Worm (Caenorhabditis elegans): ENCODE results near the gene F41E6.8.
A peak's percentile ranks its signal among the peaks of the same experiment; 100 is the strongest.

The F41E6.8 gene

DNA sequence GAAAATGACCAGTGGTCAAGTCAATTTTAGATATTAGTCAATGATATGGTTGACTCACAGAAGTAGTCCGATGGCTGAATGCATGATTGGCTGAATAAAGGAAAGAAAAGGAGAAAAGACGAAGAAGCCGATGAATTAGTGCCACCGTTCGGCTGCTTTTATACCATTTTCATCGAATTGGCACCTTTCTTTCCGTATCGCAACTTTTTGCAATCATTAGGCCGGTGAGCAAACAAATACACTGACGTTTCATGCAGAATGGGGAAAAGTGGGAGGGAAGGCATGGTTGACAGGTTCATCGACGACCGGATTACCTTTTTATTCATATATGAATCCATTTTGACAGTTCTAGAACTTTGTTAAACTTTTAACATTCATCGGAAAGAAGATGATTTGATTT lies 19.9 kb upstream of the F41E6.8 start, which contains the start of gene idpc-2:
Gene idpc-2, minus strand, starts transcription at position 101 of the 400 bp plus-strand sequence.
- no peak for TF ChIP-seq hnd-1 (tag; optimal IDR thresholded peaks at IDR 0.05)
- TF ChIP-seq ama-1 (optimal IDR thresholded peaks at IDR 0.05) = no peak
- TF ChIP-seq hmbx-1 (tag; optimal IDR thresholded peaks at IDR 0.05) = no peak
- TF ChIP-seq B0310.2 (tag; optimal IDR thresholded peaks at IDR 0.05) = no peak
- no peak for TF ChIP-seq scrt-1 (GFP tag; IDR thresholded peaks at IDR 0.05)
- no peak for TF ChIP-seq hmg-4 (GFP tag; optimal IDR thresholded peaks at IDR 0.05)
- TF ChIP-seq ceh-13 (GFP tag; optimal IDR thresholded peaks at IDR 0.05) = no peak
- TF ChIP-seq tra-4 (tag; optimal IDR thresholded peaks at IDR 0.05) = no peak
- no peak for TF ChIP-seq pes-1 (GFP tag; IDR thresholded peaks at IDR 0.05)
- TF ChIP-seq tbx-11 (GFP tag; IDR thresholded peaks at IDR 0.05) = no peak

DNA sequence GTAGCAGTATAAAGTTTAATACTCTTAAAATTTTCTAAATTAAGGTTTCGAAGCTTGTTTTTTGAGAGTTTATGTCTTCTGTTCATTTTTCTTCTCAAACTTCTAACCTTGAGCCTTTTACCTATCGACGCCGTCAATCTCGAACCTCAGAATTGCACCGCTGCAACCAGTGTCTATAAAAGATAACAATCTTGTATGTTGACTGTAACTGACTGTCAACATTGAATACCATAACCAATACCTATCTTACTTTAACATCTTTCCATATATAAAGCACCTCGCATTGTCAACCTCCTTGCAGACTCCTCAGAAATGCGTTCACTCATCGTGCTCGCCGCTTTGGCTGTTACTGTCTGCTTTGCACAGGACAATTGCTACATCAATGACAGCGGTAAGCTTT lies 17.4 kb upstream of the F41E6.8 start, which contains the start of gene grd-5:
Gene grd-5, plus strand, starts transcription at position 295 of the 400 bp plus-strand sequence.
- TF ChIP-seq aly-1 (tag; optimal IDR thresholded peaks at IDR 0.05) = no peak
- no peak for TF ChIP-seq F13C5.2 (tag; optimal IDR thresholded peaks at IDR 0.05)
- no peak for TF ChIP-seq tbx-37 (GFP tag; conservative IDR thresholded peaks at IDR 0.05)
- TF ChIP-seq ceh-36 (tag; optimal IDR thresholded peaks at IDR 0.05) = no peak
- TF ChIP-seq ets-7 (tag; optimal IDR thresholded peaks at IDR 0.05) = no peak
- no peak for TF ChIP-seq hmg-4 (GFP tag; optimal IDR thresholded peaks at IDR 0.05)
- TF ChIP-seq pes-1 (GFP tag; IDR thresholded peaks at IDR 0.05) = no peak
- no peak for TF ChIP-seq hmbx-1 (tag; optimal IDR thresholded peaks at IDR 0.05)
- TF ChIP-seq B0310.2 (tag; optimal IDR thresholded peaks at IDR 0.05) = no peak
- TF ChIP-seq scrt-1 (GFP tag; IDR thresholded peaks at IDR 0.05) = no peak
- TF ChIP-seq hnd-1 (tag; optimal IDR thresholded peaks at IDR 0.05) = no peak
- no peak for TF ChIP-seq sea-1 (GFP tag; conservative IDR thresholded peaks at IDR 0.05)
- no peak for TF ChIP-seq tra-4 (tag; optimal IDR thresholded peaks at IDR 0.05)
- TF ChIP-seq flt-1 (GFP tag; IDR thresholded peaks at IDR 0.05) = no peak
- TF ChIP-seq ceh-13 (GFP tag; optimal IDR thresholded peaks at IDR 0.05) = no peak
- no peak for TF ChIP-seq tbx-11 (GFP tag; IDR thresholded peaks at IDR 0.05)
- no peak for TF ChIP-seq ama-1 (optimal IDR thresholded peaks at IDR 0.05)

DNA sequence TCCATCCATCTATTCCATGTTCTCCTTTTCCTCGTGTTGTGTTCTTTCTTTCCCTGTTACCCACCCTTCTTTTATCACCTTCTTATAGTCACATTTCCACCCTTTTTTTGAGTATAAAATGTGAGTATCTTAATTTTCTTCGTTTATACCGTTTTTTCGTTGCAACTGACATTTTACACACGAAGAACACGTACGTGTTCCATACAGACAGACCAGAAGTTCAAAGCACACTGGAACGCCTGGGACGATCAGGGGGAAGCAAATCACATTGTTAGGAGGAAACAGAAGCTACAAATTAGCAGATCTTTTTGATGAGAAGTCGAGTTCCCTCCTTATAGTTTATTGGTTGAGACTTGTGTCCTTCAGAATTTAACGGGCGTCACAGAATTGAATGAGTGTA lies 14.4 kb upstream of the F41E6.8 start:
- TF ChIP-seq tra-4 (tag; optimal IDR thresholded peaks at IDR 0.05) = no peak
- TF ChIP-seq scrt-1 (GFP tag; IDR thresholded peaks at IDR 0.05) = no peak
- TF ChIP-seq hmg-4 (GFP tag; optimal IDR thresholded peaks at IDR 0.05) = no peak
- no peak for TF ChIP-seq ceh-13 (GFP tag; optimal IDR thresholded peaks at IDR 0.05)
- TF ChIP-seq ets-7 (tag; optimal IDR thresholded peaks at IDR 0.05) = no peak
- no peak for TF ChIP-seq hmbx-1 (tag; optimal IDR thresholded peaks at IDR 0.05)
- TF ChIP-seq ama-1 (optimal IDR thresholded peaks at IDR 0.05) = no peak
- no peak for TF ChIP-seq tbx-11 (GFP tag; IDR thresholded peaks at IDR 0.05)
- no peak for TF ChIP-seq B0310.2 (tag; optimal IDR thresholded peaks at IDR 0.05)
- no peak for TF ChIP-seq sea-1 (GFP tag; conservative IDR thresholded peaks at IDR 0.05)
- no peak for TF ChIP-seq ceh-36 (tag; optimal IDR thresholded peaks at IDR 0.05)
- TF ChIP-seq hnd-1 (tag; optimal IDR thresholded peaks at IDR 0.05) = no peak

DNA sequence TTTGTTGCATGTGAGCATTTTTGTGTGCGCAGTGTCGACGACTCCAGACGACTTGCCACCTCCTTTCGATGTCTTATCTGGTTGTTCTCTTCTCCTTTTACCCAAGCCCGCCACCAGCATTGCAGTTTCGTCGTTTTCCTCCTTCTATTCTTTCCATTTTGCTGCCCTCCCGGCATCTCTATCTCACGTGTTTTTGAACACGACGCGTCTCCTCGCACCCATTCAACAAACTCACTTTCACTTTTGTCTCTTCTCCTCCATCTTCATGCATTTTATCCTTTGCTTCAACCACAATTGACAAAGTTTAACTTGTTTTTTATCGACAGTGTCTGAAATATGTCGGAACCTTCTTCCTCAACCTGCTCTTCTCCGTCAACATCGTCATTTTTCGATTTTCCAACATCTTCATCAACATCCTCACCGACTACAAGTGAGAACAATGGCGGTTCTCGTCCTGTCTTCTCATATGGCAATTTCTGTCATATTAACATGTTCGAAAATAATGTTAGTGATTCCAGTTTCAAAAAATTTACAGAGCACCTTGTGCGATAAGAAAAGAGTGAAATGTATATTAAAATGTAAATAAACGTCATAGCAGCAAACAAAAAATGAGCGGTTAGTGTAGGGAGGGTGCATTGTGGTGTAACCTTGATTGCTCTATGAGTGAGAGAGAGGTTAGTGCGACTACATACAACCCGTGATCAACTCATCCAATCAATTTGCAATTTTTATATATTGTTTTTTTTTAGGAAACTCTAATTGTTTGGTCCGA lies 9.5 kb upstream of the F41E6.8 start, which contains the start of gene fip-4:
Gene fip-4, minus strand, starts transcription at position 636 of the 772 bp plus-strand sequence.
- TF ChIP-seq F13C5.2 (tag; optimal IDR thresholded peaks at IDR 0.05) (no peak), hnd-1 (tag; optimal IDR thresholded peaks at IDR 0.05) (no peak), ama-1 (optimal IDR thresholded peaks at IDR 0.05) (no peak), scrt-1 (GFP tag; IDR thresholded peaks at IDR 0.05) (no peak), ets-7 (tag; optimal IDR thresholded peaks at IDR 0.05) (no peak), aly-1 (tag; optimal IDR thresholded peaks at IDR 0.05) (no peak), ceh-13 (GFP tag; optimal IDR thresholded peaks at IDR 0.05) (no peak), flt-1 (GFP tag; IDR thresholded peaks at IDR 0.05) (no peak), tbx-11 (GFP tag; IDR thresholded peaks at IDR 0.05) (no peak)

DNA sequence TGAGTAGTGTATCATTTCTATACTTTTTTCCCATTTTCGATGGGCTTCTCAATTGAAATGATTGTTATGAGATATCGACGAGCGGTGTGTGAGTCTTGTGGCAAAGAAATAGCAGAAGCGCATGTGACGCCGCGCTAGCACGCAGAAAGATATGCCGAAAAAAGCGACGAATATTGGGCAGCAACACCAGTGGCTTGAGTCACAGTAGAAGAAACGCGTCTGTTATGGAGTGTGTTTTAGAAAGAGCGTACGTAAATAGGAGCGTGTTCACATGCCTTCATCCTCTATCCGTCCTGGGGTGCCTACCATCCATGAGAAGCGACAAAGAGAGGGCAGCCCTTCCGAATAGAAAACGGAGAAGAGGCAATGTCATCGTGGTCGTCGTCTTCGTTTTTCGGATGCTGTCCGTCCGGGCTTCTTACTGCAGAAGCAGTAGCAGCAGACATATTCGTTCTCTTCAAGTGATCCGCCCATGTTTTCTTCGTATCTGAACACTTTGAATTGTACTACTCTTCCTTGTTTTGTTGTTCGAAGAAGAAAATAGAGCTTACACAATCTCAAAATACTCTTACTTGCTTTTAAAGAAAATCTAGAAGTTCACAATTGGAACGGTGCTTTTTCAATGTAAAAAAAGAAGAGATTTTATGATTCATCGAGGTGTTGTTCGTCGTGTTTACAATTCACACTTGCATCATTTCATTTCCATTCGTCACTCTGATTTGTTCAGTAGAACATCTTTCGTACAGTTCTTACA lies 8.6 kb upstream of the F41E6.8 start:
- peak; percentile 28 for TF ChIP-seq B0310.2 (tag; optimal IDR thresholded peaks at IDR 0.05)
- TF ChIP-seq aly-1 (tag; optimal IDR thresholded peaks at IDR 0.05) = peak; percentile 18
- TF ChIP-seq ceh-36 (tag; optimal IDR thresholded peaks at IDR 0.05) = no peak

DNA sequence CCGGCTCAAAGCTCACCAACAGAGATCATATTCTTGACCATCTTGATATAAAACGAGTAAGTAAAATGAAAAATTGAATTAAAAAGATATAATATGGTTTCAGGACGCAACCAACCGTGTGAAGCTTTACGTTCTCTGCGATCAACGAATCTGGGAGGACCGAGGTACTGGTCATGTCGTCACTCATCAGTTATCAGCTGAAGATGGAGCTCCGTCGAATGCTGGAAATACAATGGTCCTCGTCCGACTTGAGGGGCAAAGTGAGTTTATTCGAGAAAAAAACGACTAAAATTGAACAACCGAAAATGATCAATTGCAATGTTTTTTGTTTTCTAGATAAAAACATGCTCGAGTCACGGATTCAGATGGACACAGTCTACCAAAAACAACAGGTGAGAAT lies 7.2 kb upstream of the F41E6.8 start:
- TF ChIP-seq B0310.2 (tag; optimal IDR thresholded peaks at IDR 0.05) (no peak), flt-1 (GFP tag; IDR thresholded peaks at IDR 0.05) (no peak), aly-1 (tag; optimal IDR thresholded peaks at IDR 0.05) (no peak), sea-1 (GFP tag; conservative IDR thresholded peaks at IDR 0.05) (no peak), F13C5.2 (tag; optimal IDR thresholded peaks at IDR 0.05) (no peak), pes-1 (GFP tag; IDR thresholded peaks at IDR 0.05) (no peak), tbx-11 (GFP tag; IDR thresholded peaks at IDR 0.05) (no peak), scrt-1 (GFP tag; IDR thresholded peaks at IDR 0.05) (no peak), hmg-4 (GFP tag; optimal IDR thresholded peaks at IDR 0.05) (no peak)

DNA sequence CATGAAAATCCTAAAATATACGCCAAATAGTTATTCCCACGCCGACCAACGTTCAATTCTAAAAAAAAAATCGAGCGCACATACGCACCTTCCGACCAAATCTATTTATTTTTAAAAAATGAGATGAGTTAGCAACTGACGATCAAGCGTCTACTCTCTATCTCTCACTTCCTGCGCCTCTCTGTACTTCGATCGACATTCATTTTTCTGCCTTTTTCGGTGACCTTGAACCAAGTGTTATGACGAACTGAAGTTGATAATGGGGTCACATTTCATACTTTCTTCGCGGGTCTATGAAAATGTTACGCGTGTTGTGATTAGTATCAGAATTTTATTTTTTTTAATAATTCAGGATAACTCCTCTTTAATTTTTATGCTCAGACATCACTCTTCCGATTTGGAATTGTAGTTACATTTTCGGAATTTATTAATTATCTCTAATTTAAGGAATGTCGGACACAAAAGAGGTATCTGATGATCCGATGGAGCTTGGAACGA lies 6.1 kb upstream of the F41E6.8 start, which contains the start of gene smk-1:
Gene smk-1, plus strand, starts transcription at position 448 of the 498 bp plus-strand sequence.
- no peak for TF ChIP-seq ama-1 (optimal IDR thresholded peaks at IDR 0.05)
- TF ChIP-seq flt-1 (GFP tag; IDR thresholded peaks at IDR 0.05) = no peak
- TF ChIP-seq aly-1 (tag; optimal IDR thresholded peaks at IDR 0.05) = no peak
- TF ChIP-seq hmbx-1 (tag; optimal IDR thresholded peaks at IDR 0.05) = no peak
- no peak for TF ChIP-seq F13C5.2 (tag; optimal IDR thresholded peaks at IDR 0.05)
- no peak for TF ChIP-seq hmg-4 (GFP tag; optimal IDR thresholded peaks at IDR 0.05)
- TF ChIP-seq ets-7 (tag; optimal IDR thresholded peaks at IDR 0.05) = no peak
- TF ChIP-seq pes-1 (GFP tag; IDR thresholded peaks at IDR 0.05) = no peak
- TF ChIP-seq tbx-11 (GFP tag; IDR thresholded peaks at IDR 0.05) = no peak
- no peak for TF ChIP-seq tbx-37 (GFP tag; conservative IDR thresholded peaks at IDR 0.05)
- TF ChIP-seq hnd-1 (tag; optimal IDR thresholded peaks at IDR 0.05) = no peak
- TF ChIP-seq scrt-1 (GFP tag; IDR thresholded peaks at IDR 0.05) = no peak
- no peak for TF ChIP-seq ceh-36 (tag; optimal IDR thresholded peaks at IDR 0.05)
- TF ChIP-seq ceh-13 (GFP tag; optimal IDR thresholded peaks at IDR 0.05) = no peak

All from whole organism, early embryonic.